Worm (Caenorhabditis elegans): Measurements from ENCODE around the gene chw-1.

ce11 chrV:10425098-10425497 is 37.0 kb upstream of the chw-1 start, which contains the start of gene col-12:
- TF ChIP-seq sox-2 (GFP tag; IDR thresholded peaks at IDR 0.05) (no peak), fax-1 (tag; optimal IDR thresholded peaks at IDR 0.05) (no peak), mec-3 (tag; optimal IDR thresholded peaks at IDR 0.05; ENCODE audit: borderline replicate concordance) (no peak), ceh-34 (tag; optimal IDR thresholded peaks at IDR 0.05) (no peak), elt-4 (tag; optimal IDR thresholded peaks at IDR 0.05) (no peak), fkh-10 (GFP tag; optimal IDR thresholded peaks at IDR 0.05) (no peak), nhr-232 (tag; optimal IDR thresholded peaks at IDR 0.05) (no peak), hlh-6 (tag; optimal IDR thresholded peaks at IDR 0.05) (no peak), unc-55 (GFP tag; optimal IDR thresholded peaks at IDR 0.05) (no peak), lin-11 (tag; optimal IDR thresholded peaks at IDR 0.05) (no peak)
